Worm (Caenorhabditis elegans) whole organism, mixed stage, embryonic: ENCODE data around the gene F35D11.1.

Source experiments
- M03D4.4 ChIP-seq: sonication (generic microtip); optimal IDR thresholded peaks from 2 replicates; lab custom pipeline; 2017; ENCODE audit warnings: mild to moderate bottlenecking, missing genetic modification characterization, missing compliant biosample characterization
- bed-3 ChIP-seq: fragments of 200-800 bp; sonication (Bioruptor generic); optimal IDR thresholded peaks from 3 replicates; lab custom pipeline; 2018; ENCODE audit warnings: mild to moderate bottlenecking, missing genetic modification characterization, moderate library complexity, missing compliant biosample characterization
- blmp-1 ChIP-seq: fragments of 150-350 bp; optimal IDR thresholded peaks from 2 replicates; lab custom pipeline; 2014; ENCODE audit warnings: missing biosample characterization, missing genetic modification characterization
- ceh-39 ChIP-seq: fragments of 150-350 bp; optimal IDR thresholded peaks from 2 replicates; lab custom pipeline; 2014; ENCODE audit warnings: missing biosample characterization, missing genetic modification characterization
- ceh-83 ChIP-seq: fragments of 200-800 bp; sonication (Bioruptor generic); optimal IDR thresholded peaks from 2 replicates; lab custom pipeline; 2018; ENCODE audit warnings: mild to moderate bottlenecking, missing genetic modification characterization, missing compliant biosample characterization
- ces-1 ChIP-seq: fragments of 150-350 bp; optimal IDR thresholded peaks from 2 replicates; lab custom pipeline; 2014; ENCODE audit warnings: missing biosample characterization, missing genetic modification reagents, missing genetic modification characterization
- cnd-1 ChIP-seq: fragments of 200-800 bp; sonication (Bioruptor generic); optimal IDR thresholded peaks from 2 replicates; lab custom pipeline; 2018; ENCODE audit warnings: mild to moderate bottlenecking, missing genetic modification characterization, missing compliant biosample characterization
- elt-1 ChIP-seq: sonication (generic microtip); optimal IDR thresholded peaks from 2 replicates; lab custom pipeline; 2017; ENCODE audit warnings: missing genetic modification characterization, mild to moderate bottlenecking, missing compliant biosample characterization, antibody characterized with exemption, moderate library complexity, borderline replicate concordance; ENCODE audit not compliant: insufficient read depth
- elt-3 ChIP-seq: fragments of 150-350 bp; optimal IDR thresholded peaks from 2 replicates; lab custom pipeline; 2014; ENCODE audit warnings: missing biosample characterization, missing genetic modification characterization
- flh-1 ChIP-seq: fragments of 200-800 bp; sonication (Bioruptor generic); optimal IDR thresholded peaks from 2 replicates; lab custom pipeline; 2018; ENCODE audit warnings: mild to moderate bottlenecking, missing genetic modification characterization, moderate library complexity, missing compliant biosample characterization
- hlh-1 ChIP-seq: fragments of 150-350 bp; optimal IDR thresholded peaks from 2 replicates; lab custom pipeline; 2014; ENCODE audit warnings: missing biosample characterization, missing genetic modification reagents, missing genetic modification characterization
- lin-13 ChIP-seq: fragments of 150-350 bp; optimal IDR thresholded peaks from 2 replicates; lab custom pipeline; 2014; ENCODE audit warnings: missing biosample characterization, missing genetic modification characterization
- lin-32 ChIP-seq: fragments of 200-800 bp; sonication (Bioruptor generic); optimal IDR thresholded peaks from 2 replicates; lab custom pipeline; 2018; ENCODE audit warnings: mild to moderate bottlenecking, missing genetic modification characterization, missing compliant biosample characterization
- lsy-2 ChIP-seq: fragments of 150-350 bp; optimal IDR thresholded peaks from 2 replicates; lab custom pipeline; 2014; ENCODE audit warnings: missing biosample characterization, missing genetic modification characterization
- mab-5 ChIP-seq: fragments of 150-350 bp; optimal IDR thresholded peaks from 2 replicates; lab custom pipeline; 2014; ENCODE audit warnings: missing biosample characterization, missing genetic modification characterization
- mep-1 ChIP-seq: fragments of 150-350 bp; optimal IDR thresholded peaks from 2 replicates; lab custom pipeline; 2017; ENCODE audit warnings: missing biosample characterization, missing genetic modification reagents, missing genetic modification characterization, inconsistent platforms
- mls-2 ChIP-seq: sonication (generic microtip); optimal IDR thresholded peaks from 2 replicates; lab custom pipeline; 2016; ENCODE audit warnings: mild to moderate bottlenecking, missing genetic modification characterization, moderate library complexity, missing compliant biosample characterization
- nhr-12 ChIP-seq: fragments of 150-350 bp; optimal IDR thresholded peaks from 2 replicates; lab custom pipeline; 2014; ENCODE audit warnings: missing biosample characterization, missing genetic modification characterization
- nhr-2 ChIP-seq: fragments of 150-350 bp; optimal IDR thresholded peaks from 2 replicates; lab custom pipeline; 2014; ENCODE audit warnings: missing biosample characterization, missing genetic modification characterization
- nhr-237 ChIP-seq: fragments of 150-350 bp; optimal IDR thresholded peaks from 2 replicates; lab custom pipeline; 2014; ENCODE audit warnings: missing biosample characterization, missing genetic modification characterization
- nhr-76 ChIP-seq: sonication (generic microtip); optimal IDR thresholded peaks from 2 replicates; lab custom pipeline; 2017; ENCODE audit warnings: missing biosample characterization, missing genetic modification characterization
- pha-4 ChIP-seq: fragments of 150-350 bp; optimal IDR thresholded peaks from 2 replicates; lab custom pipeline; 2018; ENCODE audit warnings: missing biosample characterization, missing genetic modification reagents, missing genetic modification characterization
- sem-2 ChIP-seq: fragments of 200-800 bp; sonication (Bioruptor generic); optimal IDR thresholded peaks from 2 replicates; lab custom pipeline; 2018; ENCODE audit warnings: mild to moderate bottlenecking, missing genetic modification characterization, missing compliant biosample characterization
- snpc-4 ChIP-seq: fragments of 150-350 bp; optimal IDR thresholded peaks from 2 replicates; lab custom pipeline; 2014; ENCODE audit warnings: missing biosample characterization, missing genetic modification characterization
- sptf-1 ChIP-seq: sonication (generic microtip); optimal IDR thresholded peaks from 2 replicates; lab custom pipeline; 2017; ENCODE audit warnings: mild to moderate bottlenecking, missing genetic modification characterization, moderate library complexity, missing compliant biosample characterization
- tbx-8 ChIP-seq: fragments of 200-800 bp; sonication (Bioruptor generic); optimal IDR thresholded peaks from 2 replicates; lab custom pipeline; 2018; ENCODE audit warnings: mild to moderate bottlenecking, missing genetic modification characterization, moderate library complexity, missing compliant biosample characterization
- unc-120 ChIP-seq: sonication (generic microtip); optimal IDR thresholded peaks from 2 replicates; lab custom pipeline; 2017; ENCODE audit warnings: missing genetic modification characterization, missing compliant biosample characterization; ENCODE audit not compliant: poor library complexity, severe bottlenecking
- unc-39 ChIP-seq: fragments of 150-350 bp; optimal IDR thresholded peaks from 2 replicates; lab custom pipeline; 2014; ENCODE audit warnings: missing biosample characterization, missing genetic modification characterization
- unc-62 ChIP-seq: fragments of 150-350 bp; optimal IDR thresholded peaks from 2 replicates; lab custom pipeline; 2014; ENCODE audit warnings: missing biosample characterization, missing genetic modification reagents, missing genetic modification characterization
- zip-8 ChIP-seq: fragments of 150-350 bp; optimal IDR thresholded peaks from 2 replicates; lab custom pipeline; 2014; ENCODE audit warnings: missing biosample characterization, missing genetic modification characterization
- ztf-11 ChIP-seq: fragments of 150-350 bp; optimal IDR thresholded peaks from 2 replicates; lab custom pipeline; 2014; ENCODE audit warnings: missing biosample characterization, missing genetic modification characterization

The F35D11.1 gene

DNA sequence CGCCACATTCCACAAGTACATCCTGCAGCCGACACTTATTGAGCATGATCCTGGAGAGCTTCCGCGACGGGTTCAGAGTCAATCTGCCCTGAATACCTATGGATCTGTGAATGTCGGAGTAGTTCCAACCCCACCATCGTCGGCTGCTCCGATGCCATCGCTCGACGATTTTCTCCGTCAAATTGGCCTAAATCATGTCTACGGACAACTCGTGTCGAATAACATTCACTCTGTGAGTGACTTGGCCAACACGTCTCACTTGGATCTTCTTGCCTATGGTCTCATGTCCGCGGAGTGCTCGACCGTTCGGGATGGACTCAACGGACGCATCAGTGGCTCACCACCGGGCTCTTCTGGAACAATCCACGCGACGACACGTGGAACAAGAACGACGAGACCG lies 36.6 kb upstream of the F35D11.1 start:
- TF ChIP-seq unc-39 (tag; lab: Kevin White, UChicago) = no peak
- TF ChIP-seq mls-2 (tag; lab: Kevin White, UChicago) = no peak
- no peak for TF ChIP-seq lsy-2 (tag; lab: Kevin White, UChicago)
- TF ChIP-seq bed-3 = no peak
- TF ChIP-seq nhr-76 (tag; lab: Kevin White, UChicago) = no peak
- TF ChIP-seq mep-1 (tag; lab: Kevin White, UChicago) = no peak
- no peak for TF ChIP-seq hlh-1 (tag; lab: Kevin White, UChicago)
- no peak for TF ChIP-seq unc-120 (tag; lab: Kevin White, UChicago)

DNA sequence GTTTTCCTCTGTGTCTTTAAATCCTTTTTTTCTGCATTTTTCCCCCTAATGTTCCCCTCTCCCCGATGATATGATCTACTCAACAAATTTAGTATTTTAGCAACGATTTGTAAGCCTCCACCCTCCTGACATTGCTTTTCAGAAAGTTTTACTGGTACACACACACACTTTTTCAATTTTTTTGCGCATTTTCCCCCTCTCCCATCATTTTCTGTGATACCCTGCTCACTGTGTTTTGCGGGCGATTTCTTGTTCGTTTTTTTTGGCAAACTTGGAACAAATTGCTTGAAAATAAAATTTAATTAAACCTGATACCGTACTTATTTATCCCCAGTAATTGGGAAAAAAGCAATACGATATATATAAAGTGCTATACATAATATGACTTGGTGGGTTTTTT lies 36.0 kb upstream of the F35D11.1 start:
- TF ChIP-seq cnd-1 (tag; lab: Kevin White, UChicago) (no peak), ces-1 (GFP tag; lab: Kevin White, UChicago) (no peak), mab-5 (tag; lab: Kevin White, UChicago) (no peak), unc-39 (tag; lab: Kevin White, UChicago) (no peak), ceh-39 (no peak), flh-1 (no peak), zip-8 (tag; lab: Kevin White, UChicago) (no peak), tbx-8 (GFP tag; lab: Kevin White, UChicago) (no peak)
- TF ChIP-seq, all 35 proteins: peak for 0

DNA sequence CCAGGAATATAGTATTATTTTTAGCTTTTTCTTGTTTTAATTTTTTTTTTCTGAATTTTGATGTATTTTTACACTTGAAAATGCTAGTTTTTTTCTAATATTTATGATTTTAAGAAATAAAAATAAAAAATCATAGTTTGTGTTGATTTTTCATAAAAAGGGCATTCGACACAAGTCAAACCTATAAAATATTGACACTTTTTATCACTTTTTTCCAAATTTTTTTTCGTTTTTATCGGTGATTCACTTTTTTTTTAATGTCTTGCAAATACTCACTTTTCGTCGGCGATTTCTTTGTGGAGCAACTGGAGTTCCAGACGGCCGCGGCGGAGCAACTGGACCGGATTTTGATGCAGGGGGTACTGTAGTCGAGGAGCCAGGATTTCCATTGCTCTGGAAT lies 29.3 kb upstream of the F35D11.1 start:
- no peak for TF ChIP-seq hlh-1 (tag; lab: Kevin White, UChicago)
- no peak for TF ChIP-seq blmp-1 (tag; lab: Kevin White, UChicago)
- no peak for TF ChIP-seq ceh-83 (GFP tag; lab: Kevin White, UChicago)
- TF ChIP-seq elt-3 = no peak
- TF ChIP-seq nhr-2 (tag; lab: Kevin White, UChicago) = no peak
- no peak for TF ChIP-seq snpc-4 (tag; lab: Kevin White, UChicago)
- TF ChIP-seq mab-5 (tag; lab: Kevin White, UChicago) = no peak
- no peak for TF ChIP-seq flh-1
- TF ChIP-seq ceh-39 = no peak
- no peak for TF ChIP-seq ztf-11 (tag; lab: Kevin White, UChicago)
- no peak for TF ChIP-seq sptf-1 (tag; lab: Kevin White, UChicago)
- no peak for TF ChIP-seq lsy-2 (tag; lab: Kevin White, UChicago)
- no peak for TF ChIP-seq elt-1 (tag; lab: Kevin White, UChicago)
- no peak for TF ChIP-seq zip-8 (tag; lab: Kevin White, UChicago)
- no peak for TF ChIP-seq lin-32 (GFP tag; lab: Kevin White, UChicago)

DNA sequence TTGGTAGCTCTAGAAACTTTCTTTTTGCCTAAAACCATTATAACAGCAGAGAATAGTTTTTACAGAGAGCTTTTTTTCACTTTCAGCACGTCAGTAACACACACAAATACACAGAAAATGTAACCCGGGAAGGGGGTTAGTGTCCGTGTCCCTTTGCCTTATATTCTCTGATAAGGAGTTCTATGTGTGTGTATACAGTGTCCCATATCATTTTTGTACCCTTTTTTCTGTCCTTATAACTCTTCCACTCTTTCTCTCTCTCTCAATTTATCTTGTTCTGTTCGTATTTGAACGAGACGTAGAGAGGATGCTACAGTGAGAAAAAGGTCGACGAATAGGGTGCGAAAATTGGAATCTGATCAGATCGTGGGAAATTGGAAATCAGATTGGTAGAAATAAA lies 27.9 kb upstream of the F35D11.1 start:
- no peak for TF ChIP-seq mep-1 (tag; lab: Kevin White, UChicago)
- TF ChIP-seq mls-2 (tag; lab: Kevin White, UChicago) = no peak
- no peak for TF ChIP-seq ces-1 (GFP tag; lab: Kevin White, UChicago)
- TF ChIP-seq ztf-11 (tag; lab: Kevin White, UChicago) = no peak
- no peak for TF ChIP-seq lin-13 (tag; lab: Kevin White, UChicago)
- no peak for TF ChIP-seq M03D4.4
- TF ChIP-seq nhr-237 (tag; lab: Kevin White, UChicago) = no peak
- TF ChIP-seq unc-39 (tag; lab: Kevin White, UChicago) = no peak
- no peak for TF ChIP-seq unc-62
- TF ChIP-seq pha-4 (tag; lab: Kevin White, UChicago) = no peak
- TF ChIP-seq nhr-12 (tag; lab: Kevin White, UChicago) = no peak
- TF ChIP-seq zip-8 (tag; lab: Kevin White, UChicago) = no peak
- no peak for TF ChIP-seq nhr-76 (tag; lab: Kevin White, UChicago)
- TF ChIP-seq elt-3 = no peak

DNA sequence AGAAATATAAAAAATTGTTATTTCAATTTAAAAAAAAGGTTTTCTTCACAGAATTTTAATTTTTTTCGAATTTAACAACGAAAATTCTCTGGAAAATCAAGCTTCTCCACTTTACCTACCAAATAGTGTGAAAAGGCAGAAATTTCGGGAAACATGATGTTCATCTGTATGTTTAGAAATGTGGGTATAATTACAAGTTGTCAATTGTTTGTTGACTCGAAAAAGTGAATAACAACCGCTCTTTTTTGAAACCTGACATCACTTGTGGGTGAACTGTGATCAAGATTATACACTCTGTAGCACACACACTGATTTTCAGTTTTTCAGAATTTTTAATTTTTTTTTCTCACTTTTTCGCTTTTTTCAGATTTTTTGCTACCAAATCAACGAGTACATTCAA lies 26.9 kb upstream of the F35D11.1 start:
- TF ChIP-seq nhr-76 (tag; lab: Kevin White, UChicago) (no peak), tbx-8 (GFP tag; lab: Kevin White, UChicago) (no peak), unc-120 (tag; lab: Kevin White, UChicago) (no peak), sem-2 (GFP tag; lab: Kevin White, UChicago) (no peak), hlh-1 (tag; lab: Kevin White, UChicago) (no peak), nhr-2 (tag; lab: Kevin White, UChicago) (no peak), bed-3 (no peak)
